Worm (Caenorhabditis elegans) whole organism, L3 larva: Measurements from ENCODE around the gene tmd-2.

Source experiments
- R02D3.7 ChIP-seq: fragments of 150-350 bp; optimal IDR thresholded peaks from 2 replicates; lab custom pipeline; 2014; ENCODE audit warnings: missing biosample characterization, missing genetic modification characterization
- ama-1 ChIP-seq: fragments of 150-350 bp; optimal IDR thresholded peaks from 2 replicates; lab custom pipeline; 2018
- fkh-10 ChIP-seq: sonication (generic microtip); optimal IDR thresholded peaks from 2 replicates; lab custom pipeline; 2017; ENCODE audit warnings: missing biosample characterization, missing genetic modification reagents, missing genetic modification characterization
- lin-39 ChIP-seq: fragments of 150-350 bp; optimal IDR thresholded peaks from 2 replicates; lab custom pipeline; 2018; ENCODE audit warnings: missing biosample characterization, missing genetic modification reagents, missing genetic modification characterization
- nhr-237 ChIP-seq: fragments of 150-350 bp; optimal IDR thresholded peaks from 2 replicates; lab custom pipeline; 2014; ENCODE audit warnings: missing biosample characterization, missing genetic modification characterization
- nhr-77 ChIP-seq: fragments of 150-350 bp; optimal IDR thresholded peaks from 2 replicates; lab custom pipeline; 2014; ENCODE audit warnings: missing biosample characterization, missing genetic modification characterization
- pha-4 ChIP-seq: fragments of 150-350 bp; optimal IDR thresholded peaks from 2 replicates; lab custom pipeline; 2014; ENCODE audit warnings: missing biosample characterization, missing genetic modification reagents, missing genetic modification characterization
- unc-62 ChIP-seq: fragments of 150-350 bp; sonication (generic microtip); optimal IDR thresholded peaks from 4 replicates; lab custom pipeline; 2014; ENCODE audit warnings: missing biosample characterization, missing genetic modification reagents, missing genetic modification characterization
- ztf-4 ChIP-seq: fragments of 150-350 bp; optimal IDR thresholded peaks from 2 replicates; lab custom pipeline; 2014; ENCODE audit warnings: missing biosample characterization, missing genetic modification characterization

DNA sequence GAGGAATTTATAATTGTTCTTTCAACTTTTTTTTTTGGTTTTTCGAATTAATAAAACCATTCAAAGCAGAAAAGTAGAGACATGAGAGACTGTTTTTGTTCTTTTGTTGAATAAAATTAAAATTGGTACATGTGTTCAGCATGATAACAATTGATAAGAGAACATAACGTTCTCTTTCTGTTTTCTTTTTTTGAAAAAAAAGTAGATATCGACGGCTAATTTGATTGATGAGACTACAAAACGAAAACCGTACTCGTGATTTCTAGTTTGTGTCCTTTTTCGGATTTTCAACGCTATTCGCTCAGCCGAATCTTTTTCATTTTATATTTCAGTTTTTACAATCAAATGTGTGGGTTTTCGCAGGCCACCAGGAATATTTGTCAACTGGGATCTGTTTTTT lies 11.0 kb downstream of the tmd-2 start, which contains the start of gene C08D8.1:
- TF ChIP-seq pha-4 (tag; lab: Kevin White, UChicago), result no peak
- no peak for TF ChIP-seq lin-39
- no peak for TF ChIP-seq unc-62 (GFP tag; lab: Kevin White, UChicago)
- TF ChIP-seq nhr-237, result no peak
- TF ChIP-seq ama-1 (lab: Kevin White, UChicago), result no peak
- no peak for TF ChIP-seq fkh-10 (GFP tag; lab: Kevin White, UChicago)
- no peak for TF ChIP-seq ztf-4
- no peak for TF ChIP-seq nhr-77 (tag; lab: Kevin White, UChicago)
- TF ChIP-seq R02D3.7 (tag; lab: Kevin White, UChicago), result no peak
